Worm (Caenorhabditis elegans): Measurements from ENCODE around the gene F40G12.11.

Gene F40G12.11

ce11 chrV:14320246-14320645 lies 34.3 kb downstream of the F40G12.11 start, which contains the start of gene F47B8.14:
Gene F47B8.14 (plus strand): TSS chrV:14320546.
- no peak for TF ChIP-seq odd-2 (tag; optimal IDR thresholded peaks at IDR 0.05)
- no peak for TF ChIP-seq ceh-30 (tag; optimal IDR thresholded peaks at IDR 0.05)

ce11 chrV:14320730-14321319 lies 34.9 kb downstream of the F40G12.11 start:
- TF ChIP-seq pqm-1 (tag; optimal IDR thresholded peaks at IDR 0.05) = no peak
- no peak for TF ChIP-seq rnt-1 (tag; optimal IDR thresholded peaks at IDR 0.05)
- no peak for TF ChIP-seq fkh-6 (tag; optimal IDR thresholded peaks at IDR 0.05)
- TF ChIP-seq hlh-30 (tag; optimal IDR thresholded peaks at IDR 0.05; ENCODE audit: insufficient read depth) = no peak
- no peak for TF ChIP-seq zip-5 (tag; optimal IDR thresholded peaks at IDR 0.05)
- no peak for TF ChIP-seq pha-4 (tag; optimal IDR thresholded peaks at IDR 0.05)
- TF ChIP-seq nhr-232 (tag; optimal IDR thresholded peaks at IDR 0.05) = no peak
- TF ChIP-seq unc-86 (tag; optimal IDR thresholded peaks at IDR 0.05) = no peak
- TF ChIP-seq dve-1 (tag; optimal IDR thresholded peaks at IDR 0.05) = no peak
- TF ChIP-seq nhr-11 (tag; optimal IDR thresholded peaks at IDR 0.05) = no peak
- peak; percentile 78 for TF ChIP-seq elt-4 (tag; optimal IDR thresholded peaks at IDR 0.05)
- TF ChIP-seq ceh-14 (tag; optimal IDR thresholded peaks at IDR 0.05) = no peak
- TF ChIP-seq ceh-9 (tag; optimal IDR thresholded peaks at IDR 0.05) = peak; percentile 28
- no peak for TF ChIP-seq ets-4 (tag; optimal IDR thresholded peaks at IDR 0.05)

ce11 chrV:14322743-14323142 lies 36.8 kb downstream of the F40G12.11 start, which contains the start of gene F47B8.3:
Gene F47B8.3 (minus strand): TSS chrV:14323003.
- TF ChIP-seq nhr-11 (tag; optimal IDR thresholded peaks at IDR 0.05) (no peak), pat-9 (tag; optimal IDR thresholded peaks at IDR 0.05) (no peak), ceh-30 (tag; optimal IDR thresholded peaks at IDR 0.05) (no peak), hlh-15 (tag; optimal IDR thresholded peaks at IDR 0.05) (no peak), nfya-1 (tag; optimal IDR thresholded peaks at IDR 0.05) (peak; percentile 13)

- TF ChIP-seq tbx-2 (tag; optimal IDR thresholded peaks at IDR 0.05) = no peak
- TF ChIP-seq fkh-6 (tag; optimal IDR thresholded peaks at IDR 0.05) = no peak
- TF ChIP-seq Y22D7AL.16 (tag; optimal IDR thresholded peaks at IDR 0.05) = no peak
- TF ChIP-seq elt-4 (tag; optimal IDR thresholded peaks at IDR 0.05) = peak; percentile 42
- TF ChIP-seq pha-2 (tag; optimal IDR thresholded peaks at IDR 0.05) = no peak
- no peak for TF ChIP-seq ceh-22 (tag; optimal IDR thresholded peaks at IDR 0.05)
- no peak for TF ChIP-seq K02D7.2 (tag; optimal IDR thresholded peaks at IDR 0.05)
- TF ChIP-seq ceh-18 (tag; optimal IDR thresholded peaks at IDR 0.05) = no peak
- no peak for TF ChIP-seq mec-3 (tag; optimal IDR thresholded peaks at IDR 0.05; ENCODE audit: borderline replicate concordance)
- TF ChIP-seq ets-4 (tag; optimal IDR thresholded peaks at IDR 0.05) = no peak
- no peak for TF ChIP-seq ceh-24 (tag; optimal IDR thresholded peaks at IDR 0.05)
- no peak for TF ChIP-seq ceh-30 (tag; optimal IDR thresholded peaks at IDR 0.05)
- no peak for TF ChIP-seq ceh-31 (tag; optimal IDR thresholded peaks at IDR 0.05)
- peak; percentile 4 for TF ChIP-seq pag-3 (tag; optimal IDR thresholded peaks at IDR 0.05; ENCODE audit: borderline replicate concordance)
- no peak for TF ChIP-seq lim-6 (tag; optimal IDR thresholded peaks at IDR 0.05)
- no peak for TF ChIP-seq ceh-48 (tag; optimal IDR thresholded peaks at IDR 0.05)
Observed at ce11 chrV:14324502-14325467, 38.8 kb downstream of the F40G12.11 start, which contains the start of the genes F47B8.4 and F47B8.18. Gene F47B8.4 (minus strand): TSS chrV:14324673. Gene F47B8.18 (minus strand): TSS chrV:14325464.

ce11 chrV:14327776-14328175 lies 41.8 kb downstream of the F40G12.11 start, which contains the start of gene F47B8.5:
Gene F47B8.5 (minus strand): TSS chrV:14327876.
- TF ChIP-seq nhr-11 (tag; optimal IDR thresholded peaks at IDR 0.05) (no peak), ceh-34 (tag; optimal IDR thresholded peaks at IDR 0.05) (no peak), mec-3 (tag; optimal IDR thresholded peaks at IDR 0.05; ENCODE audit: borderline replicate concordance) (no peak), ama-1 (optimal IDR thresholded peaks at IDR 0.05) (no peak), ceh-2 (tag; optimal IDR thresholded peaks at IDR 0.05) (no peak), ceh-48 (tag; optimal IDR thresholded peaks at IDR 0.05) (no peak), unc-42 (tag; optimal IDR thresholded peaks at IDR 0.05) (no peak), ceh-30 (tag; optimal IDR thresholded peaks at IDR 0.05) (no peak), hlh-30 (tag; optimal IDR thresholded peaks at IDR 0.05; ENCODE audit: insufficient read depth) (no peak), fax-1 (tag; optimal IDR thresholded peaks at IDR 0.05) (no peak), hlh-6 (tag; optimal IDR thresholded peaks at IDR 0.05) (no peak), sox-2 (GFP tag; IDR thresholded peaks at IDR 0.05) (no peak), lin-11 (tag; optimal IDR thresholded peaks at IDR 0.05) (no peak), Y22D7AL.16 (tag; optimal IDR thresholded peaks at IDR 0.05) (no peak), ttx-3 (tag; optimal IDR thresholded peaks at IDR 0.05) (no peak), ceh-18 (tag; optimal IDR thresholded peaks at IDR 0.05) (no peak), zip-5 (tag; optimal IDR thresholded peaks at IDR 0.05) (no peak), dve-1 (tag; optimal IDR thresholded peaks at IDR 0.05) (no peak), ceh-22 (tag; optimal IDR thresholded peaks at IDR 0.05) (no peak), syd-9 (tag; optimal IDR thresholded peaks at IDR 0.05) (no peak)

Measured in whole organism, late embryonic.